Worm (Caenorhabditis elegans): ENCODE results near the gene srv-28.

ce11 chrIV:6213403-6213802 is 49.7 kb downstream of the srv-28 start, which contains the start of gene C49A9.5:
- TF ChIP-seq ama-1 (optimal IDR thresholded peaks at IDR 0.05), result no peak
- no peak for TF ChIP-seq unc-62 (GFP tag; optimal IDR thresholded peaks at IDR 0.05 in 1 of 2)
- TF ChIP-seq unc-62 (tag; optimal IDR thresholded peaks at IDR 0.05), result no peak
- no peak for TF ChIP-seq unc-39 (tag; optimal IDR thresholded peaks at IDR 0.05)
- no peak for TF ChIP-seq lin-39 (tag; optimal IDR thresholded peaks at IDR 0.05)
- TF ChIP-seq nhr-77 (tag; optimal IDR thresholded peaks at IDR 0.05), result no peak
